Worm (Caenorhabditis elegans): ENCODE results near the gene nhr-164.

- TF ChIP-seq W03F9.2 (tag; optimal IDR thresholded peaks at IDR 0.05): no peak
- no peak for TF ChIP-seq him-1 (tag; optimal IDR thresholded peaks at IDR 0.05)
Measured at ce11 chrV:15259904-15260303, 24.3 kb upstream of the nhr-164 start, which contains the start of gene M01B2.8.

Data from whole organism, L4/young adult.